Worm (Caenorhabditis elegans): ENCODE measurements around the gene mrps-5.

ce11 chrV:12523356-12523755 lies 39.9 kb upstream of the mrps-5 start:
- TF ChIP-seq snpc-4 (tag; optimal IDR thresholded peaks at IDR 0.05): no peak
- no peak for TF ChIP-seq elt-2 (tag; optimal IDR thresholded peaks at IDR 0.05)
- TF ChIP-seq jun-1 (tag; optimal IDR thresholded peaks at IDR 0.05): no peak
- no peak for TF ChIP-seq fos-1 (tag; optimal IDR thresholded peaks at IDR 0.05)
- no peak for TF ChIP-seq nhr-237 (tag; optimal IDR thresholded peaks at IDR 0.05)
- no peak for TF ChIP-seq zip-4 (GFP tag; optimal IDR thresholded peaks at IDR 0.05)

Measured in whole organism, L1 larva.